Worm (Caenorhabditis elegans): ENCODE results near the gene ttr-27.
A peak's percentile ranks its signal among the peaks of the same experiment; 100 is the strongest.

Gene ttr-27

DNA sequence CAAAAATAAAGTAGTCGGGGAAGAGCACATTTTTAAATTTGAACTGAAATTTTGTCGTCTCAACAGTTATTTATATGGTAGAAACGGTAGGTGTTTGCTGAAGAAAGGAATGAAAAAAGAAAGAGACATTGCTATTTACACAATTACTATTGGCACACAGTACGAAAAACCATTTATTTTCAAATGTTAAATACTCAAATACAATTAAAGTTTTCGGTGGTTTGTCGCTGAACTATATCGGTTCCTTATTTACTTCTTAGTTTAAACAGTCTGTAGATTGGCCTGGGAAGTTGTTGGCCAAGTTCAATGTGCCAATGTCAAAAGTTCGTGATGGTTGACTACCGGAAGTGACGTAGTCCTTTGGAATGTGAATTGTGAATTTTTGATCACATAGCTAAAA, at the start of gene ttr-27:
Gene ttr-27, minus strand, starts transcription at position 45 of the 400 bp plus-strand sequence.
- TF ChIP-seq nhr-77 (tag; optimal IDR thresholded peaks at IDR 0.05) (peak; percentile 23), ceh-82 (tag; optimal IDR thresholded peaks at IDR 0.05) (no peak), nhr-90 (tag; optimal IDR thresholded peaks at IDR 0.05; ENCODE audit: poor library complexity) (no peak), lin-14 (GFP tag; optimal IDR thresholded peaks at IDR 0.05) (peak; percentile 34), tbx-2 (tag; optimal IDR thresholded peaks at IDR 0.05) (peak; percentile 36), efl-1 (optimal IDR thresholded peaks at IDR 0.05) (no peak), efl-1 (GFP tag; optimal IDR thresholded peaks at IDR 0.05 in 1 of 2) (peak in 1 of 2 experiments; percentile 12)

DNA sequence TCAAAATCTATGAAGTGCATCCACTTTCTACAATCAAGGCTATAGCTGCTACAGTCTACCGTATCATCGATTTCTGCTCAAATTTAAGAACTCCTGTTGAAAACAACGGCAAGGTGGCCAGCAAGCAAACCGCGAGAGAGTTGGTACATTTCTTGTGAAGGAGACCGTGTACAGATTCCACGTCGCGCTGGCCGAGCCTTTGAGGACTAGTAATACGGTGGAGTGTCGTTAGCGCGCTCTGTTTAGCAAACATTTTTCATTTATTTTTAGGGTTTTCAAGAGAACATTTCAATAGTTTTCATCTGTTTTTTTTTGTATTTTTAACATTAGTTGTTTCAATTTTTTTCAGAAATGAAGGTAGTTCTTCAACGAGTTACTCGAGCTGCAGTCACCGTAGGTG, 48.4 kb upstream of the ttr-27 start, which contains the start of gene pqn-68:
Gene pqn-68, plus strand, starts transcription at position 350 of the 400 bp plus-strand sequence.
- no peak for TF ChIP-seq ceh-90 (tag; optimal IDR thresholded peaks at IDR 0.05)
- peak; percentile 28 for TF ChIP-seq blmp-1 (tag; optimal IDR thresholded peaks at IDR 0.05)
- peak; percentile 43 for TF ChIP-seq snu-23 (GFP tag; optimal IDR thresholded peaks at IDR 0.05)
- TF ChIP-seq rnt-1 (tag; optimal IDR thresholded peaks at IDR 0.05), result peak; percentile 49
- no peak for TF ChIP-seq fos-1 (tag; optimal IDR thresholded peaks at IDR 0.05)
- peak; percentile 1 for TF ChIP-seq swsn-7 (tag; optimal IDR thresholded peaks at IDR 0.05)
- peak; percentile 30 for TF ChIP-seq nhr-71 (tag; optimal IDR thresholded peaks at IDR 0.05)
- TF ChIP-seq xbp-1 (tag; optimal IDR thresholded peaks at IDR 0.05), result peak; percentile 33
- peak in 1 of 3 experiments; percentile 12 for TF ChIP-seq ceh-82 (tag; optimal IDR thresholded peaks at IDR 0.05)
- peak in 2 of 3 experiments; percentile 24 to 66 for TF ChIP-seq dpl-1 (GFP tag; optimal IDR thresholded peaks at IDR 0.05)
- TF ChIP-seq lin-14 (GFP tag; optimal IDR thresholded peaks at IDR 0.05), result peak; percentile 32
- TF ChIP-seq lsy-2 (tag; optimal IDR thresholded peaks at IDR 0.05), result peak; percentile 26 to 56
- peak; percentile 15 for TF ChIP-seq nhr-47 (tag; optimal IDR thresholded peaks at IDR 0.05)
- no peak for TF ChIP-seq dsc-1 (tag; optimal IDR thresholded peaks at IDR 0.05)
- peak; percentile 30 to 41 for TF ChIP-seq efl-1 (optimal IDR thresholded peaks at IDR 0.05)
- TF ChIP-seq efl-1 (GFP tag; optimal IDR thresholded peaks at IDR 0.05 in 1 of 2), result peak in 1 of 2 experiments; percentile 18
- TF ChIP-seq ztf-4 (tag; optimal IDR thresholded peaks at IDR 0.05), result no peak
- no peak for TF ChIP-seq jun-1 (tag; optimal IDR thresholded peaks at IDR 0.05)
- no peak for TF ChIP-seq pqm-1 (tag; optimal IDR thresholded peaks at IDR 0.05)
- peak; percentile 2 for TF ChIP-seq C16A3.4 (tag; optimal IDR thresholded peaks at IDR 0.05)
- TF ChIP-seq lin-35 (GFP tag; optimal IDR thresholded peaks at IDR 0.05), result peak; percentile 33 to 48
- TF ChIP-seq tbx-2 (tag; optimal IDR thresholded peaks at IDR 0.05), result no peak

DNA sequence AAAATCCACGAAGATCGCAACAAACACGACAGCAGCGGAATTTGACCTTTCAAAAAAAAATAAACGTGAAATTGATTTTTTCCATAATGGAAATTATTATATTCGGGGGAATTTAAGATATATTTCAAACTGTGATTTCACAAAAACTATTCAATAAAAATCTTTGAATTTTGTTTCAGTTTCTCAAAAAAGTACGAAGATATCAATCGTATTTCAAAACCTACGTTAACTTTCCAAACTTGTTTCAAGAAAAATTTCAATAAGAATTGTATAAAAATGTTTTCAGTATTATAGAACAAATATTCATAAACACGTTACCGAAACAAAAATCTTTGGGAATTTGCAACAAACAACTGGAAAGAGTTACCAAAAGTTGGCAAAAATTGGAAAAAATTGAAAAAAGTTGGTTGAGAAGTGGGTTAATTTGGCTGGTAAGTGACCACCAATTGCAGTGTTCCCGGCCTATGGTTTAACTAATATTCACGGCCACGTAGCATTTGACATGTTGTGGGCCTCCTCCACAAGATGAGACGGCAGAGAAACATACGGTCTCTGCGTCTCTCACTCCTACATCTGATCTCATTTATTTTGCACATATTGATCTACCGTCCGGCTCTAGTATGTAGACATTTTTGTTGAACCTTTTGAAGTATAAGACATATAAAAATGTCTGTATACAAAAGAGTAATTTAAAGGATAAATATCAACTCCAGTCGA, 47.1 kb upstream of the ttr-27 start, which contains the start of the genes T16G1.9 and T16G1.18:
Gene T16G1.9, minus strand, starts transcription at position 51 of the 717 bp plus-strand sequence.
Gene T16G1.18, plus strand, starts transcription at position 493 of the 717 bp plus-strand sequence.
- TF ChIP-seq mdl-1 (tag; optimal IDR thresholded peaks at IDR 0.05), result no peak
- no peak for TF ChIP-seq lin-39 (tag; optimal IDR thresholded peaks at IDR 0.05)
- peak; percentile 27 for TF ChIP-seq rnt-1 (tag; optimal IDR thresholded peaks at IDR 0.05)
- TF ChIP-seq ceh-90 (tag; optimal IDR thresholded peaks at IDR 0.05), result no peak
- TF ChIP-seq efl-1 (optimal IDR thresholded peaks at IDR 0.05), result peak; percentile 58 to 65
- peak in 1 of 2 experiments; percentile 28 for TF ChIP-seq efl-1 (GFP tag; optimal IDR thresholded peaks at IDR 0.05 in 1 of 2)
- no peak for TF ChIP-seq elt-2 (tag; optimal IDR thresholded peaks at IDR 0.05)
- TF ChIP-seq nhr-71 (tag; optimal IDR thresholded peaks at IDR 0.05), result peak; percentile 49
- no peak for TF ChIP-seq pag-3 (tag; optimal IDR thresholded peaks at IDR 0.05; ENCODE audit: borderline replicate concordance, insufficient read depth)
- no peak for TF ChIP-seq isw-1 (GFP tag; IDR thresholded peaks at IDR 0.05)
- no peak for TF ChIP-seq nhr-237 (tag; optimal IDR thresholded peaks at IDR 0.05)
- no peak for TF ChIP-seq nhr-28 (tag; optimal IDR thresholded peaks at IDR 0.05)
- TF ChIP-seq ets-5 (GFP tag; IDR thresholded peaks at IDR 0.05), result no peak
- TF ChIP-seq nhr-84 (tag; optimal IDR thresholded peaks at IDR 0.05), result no peak
- TF ChIP-seq unc-30 (tag; optimal IDR thresholded peaks at IDR 0.05), result no peak
- TF ChIP-seq ama-1 (optimal IDR thresholded peaks at IDR 0.05), result no peak
- TF ChIP-seq elt-3 (tag; optimal IDR thresholded peaks at IDR 0.05), result peak in 1 of 6 experiments; percentile 6
- TF ChIP-seq pqm-1 (tag; optimal IDR thresholded peaks at IDR 0.05), result no peak
- TF ChIP-seq C16A3.4 (tag; optimal IDR thresholded peaks at IDR 0.05), result peak; percentile 9
- no peak for TF ChIP-seq ztf-4 (tag; optimal IDR thresholded peaks at IDR 0.05)
- no peak for TF ChIP-seq nhr-85 (tag)
- TF ChIP-seq mef-2 (tag; optimal IDR thresholded peaks at IDR 0.05), result no peak
- no peak for TF ChIP-seq sox-4 (tag; optimal IDR thresholded peaks at IDR 0.05)
- TF ChIP-seq lin-35 (GFP tag; optimal IDR thresholded peaks at IDR 0.05), result peak; percentile 52 to 56
- TF ChIP-seq mab-9 (GFP tag; IDR thresholded peaks at IDR 0.05), result no peak
- TF ChIP-seq grh-1 (GFP tag; IDR thresholded peaks at IDR 0.05), result no peak
- no peak for TF ChIP-seq alr-1 (tag; optimal IDR thresholded peaks at IDR 0.05; ENCODE audit: borderline replicate concordance)
- TF ChIP-seq ceh-82 (tag; optimal IDR thresholded peaks at IDR 0.05), result peak in 2 of 3 experiments; percentile 21 to 47
- TF ChIP-seq swsn-7 (tag; optimal IDR thresholded peaks at IDR 0.05), result peak; percentile 19
- TF ChIP-seq lin-15B (tag; optimal IDR thresholded peaks at IDR 0.05), result peak; percentile 12
- TF ChIP-seq efl-3 (GFP tag; optimal IDR thresholded peaks at IDR 0.05), result no peak
- TF ChIP-seq C34B4.2 (tag; optimal IDR thresholded peaks at IDR 0.05), result no peak
- TF ChIP-seq egl-13 (tag; optimal IDR thresholded peaks at IDR 0.05), result no peak

Measured in whole organism, L1 larva.